Worm (Caenorhabditis elegans) whole organism, mixed stage, embryonic: ENCODE measurements around the gene srh-56.

ENCODE experiments used
- bed-3 ChIP-seq: fragments of 200-800 bp; sonication (Bioruptor generic); optimal IDR thresholded peaks from 3 replicates; lab custom pipeline; 2018; ENCODE audit warnings: mild to moderate bottlenecking, missing genetic modification characterization, moderate library complexity, missing compliant biosample characterization
- blmp-1 ChIP-seq: fragments of 150-350 bp; optimal IDR thresholded peaks from 2 replicates; lab custom pipeline; 2014; ENCODE audit warnings: missing biosample characterization, missing genetic modification characterization
- ceh-39 ChIP-seq: fragments of 150-350 bp; optimal IDR thresholded peaks from 2 replicates; lab custom pipeline; 2014; ENCODE audit warnings: missing biosample characterization, missing genetic modification characterization
- ceh-43 ChIP-seq: fragments of 200-800 bp; sonication (Bioruptor generic); optimal IDR thresholded peaks from 2 replicates; lab custom pipeline; 2018; ENCODE audit warnings: mild to moderate bottlenecking, missing genetic modification characterization, moderate library complexity, missing compliant biosample characterization
- ceh-83 ChIP-seq: fragments of 200-800 bp; sonication (Bioruptor generic); optimal IDR thresholded peaks from 2 replicates; lab custom pipeline; 2018; ENCODE audit warnings: mild to moderate bottlenecking, missing genetic modification characterization, missing compliant biosample characterization
- ces-1 ChIP-seq: fragments of 150-350 bp; optimal IDR thresholded peaks from 2 replicates; lab custom pipeline; 2014; ENCODE audit warnings: missing biosample characterization, missing genetic modification reagents, missing genetic modification characterization
- cnd-1 ChIP-seq: fragments of 200-800 bp; sonication (Bioruptor generic); optimal IDR thresholded peaks from 2 replicates; lab custom pipeline; 2018; ENCODE audit warnings: mild to moderate bottlenecking, missing genetic modification characterization, missing compliant biosample characterization
- drap-1 ChIP-seq: fragments of 200-800 bp; sonication (Bioruptor generic); optimal IDR thresholded peaks from 3 replicates; lab custom pipeline; 2018; ENCODE audit warnings: mild to moderate bottlenecking, missing genetic modification characterization, missing compliant biosample characterization
- elt-1 ChIP-seq: sonication (generic microtip); optimal IDR thresholded peaks from 2 replicates; lab custom pipeline; 2017; ENCODE audit warnings: missing genetic modification characterization, mild to moderate bottlenecking, missing compliant biosample characterization, antibody characterized with exemption, moderate library complexity, borderline replicate concordance; ENCODE audit not compliant: insufficient read depth
- elt-3 ChIP-seq: fragments of 150-350 bp; optimal IDR thresholded peaks from 2 replicates; lab custom pipeline; 2014; ENCODE audit warnings: missing biosample characterization, missing genetic modification characterization
- flh-1 ChIP-seq: fragments of 200-800 bp; sonication (Bioruptor generic); optimal IDR thresholded peaks from 2 replicates; lab custom pipeline; 2018; ENCODE audit warnings: mild to moderate bottlenecking, missing genetic modification characterization, moderate library complexity, missing compliant biosample characterization
- ham-2 ChIP-seq: fragments of 200-800 bp; sonication (Bioruptor generic); optimal IDR thresholded peaks from 2 replicates; lab custom pipeline; 2018; ENCODE audit warnings: mild to moderate bottlenecking, missing genetic modification characterization, missing compliant biosample characterization
- lsy-2 ChIP-seq: fragments of 150-350 bp; optimal IDR thresholded peaks from 2 replicates; lab custom pipeline; 2014; ENCODE audit warnings: missing biosample characterization, missing genetic modification characterization
- mab-5 ChIP-seq: fragments of 150-350 bp; optimal IDR thresholded peaks from 2 replicates; lab custom pipeline; 2014; ENCODE audit warnings: missing biosample characterization, missing genetic modification characterization
- mep-1 ChIP-seq: fragments of 150-350 bp; optimal IDR thresholded peaks from 2 replicates; lab custom pipeline; 2017; ENCODE audit warnings: missing biosample characterization, missing genetic modification reagents, missing genetic modification characterization, inconsistent platforms
- mls-2 ChIP-seq: sonication (generic microtip); optimal IDR thresholded peaks from 2 replicates; lab custom pipeline; 2016; ENCODE audit warnings: mild to moderate bottlenecking, missing genetic modification characterization, moderate library complexity, missing compliant biosample characterization
- nhr-12 ChIP-seq: fragments of 150-350 bp; optimal IDR thresholded peaks from 2 replicates; lab custom pipeline; 2014; ENCODE audit warnings: missing biosample characterization, missing genetic modification characterization
- nhr-2 ChIP-seq: fragments of 150-350 bp; optimal IDR thresholded peaks from 2 replicates; lab custom pipeline; 2014; ENCODE audit warnings: missing biosample characterization, missing genetic modification characterization
- nhr-237 ChIP-seq: fragments of 150-350 bp; optimal IDR thresholded peaks from 2 replicates; lab custom pipeline; 2014; ENCODE audit warnings: missing biosample characterization, missing genetic modification characterization
- nhr-28 ChIP-seq: fragments of 150-350 bp; optimal IDR thresholded peaks from 2 replicates; lab custom pipeline; 2014; ENCODE audit warnings: missing biosample characterization, missing genetic modification characterization
- nhr-76 ChIP-seq: sonication (generic microtip); optimal IDR thresholded peaks from 2 replicates; lab custom pipeline; 2017; ENCODE audit warnings: missing biosample characterization, missing genetic modification characterization
- sem-2 ChIP-seq: fragments of 200-800 bp; sonication (Bioruptor generic); optimal IDR thresholded peaks from 2 replicates; lab custom pipeline; 2018; ENCODE audit warnings: mild to moderate bottlenecking, missing genetic modification characterization, missing compliant biosample characterization
- snpc-4 ChIP-seq: fragments of 150-350 bp; optimal IDR thresholded peaks from 2 replicates; lab custom pipeline; 2014; ENCODE audit warnings: missing biosample characterization, missing genetic modification characterization
- sptf-1 ChIP-seq: sonication (generic microtip); optimal IDR thresholded peaks from 2 replicates; lab custom pipeline; 2017; ENCODE audit warnings: mild to moderate bottlenecking, missing genetic modification characterization, moderate library complexity, missing compliant biosample characterization
- tbx-8 ChIP-seq: fragments of 200-800 bp; sonication (Bioruptor generic); optimal IDR thresholded peaks from 2 replicates; lab custom pipeline; 2018; ENCODE audit warnings: mild to moderate bottlenecking, missing genetic modification characterization, moderate library complexity, missing compliant biosample characterization
- unc-120 ChIP-seq: sonication (generic microtip); optimal IDR thresholded peaks from 2 replicates; lab custom pipeline; 2017; ENCODE audit warnings: missing genetic modification characterization, missing compliant biosample characterization; ENCODE audit not compliant: poor library complexity, severe bottlenecking
- unc-62 ChIP-seq: fragments of 150-350 bp; optimal IDR thresholded peaks from 2 replicates; lab custom pipeline; 2014; ENCODE audit warnings: missing biosample characterization, missing genetic modification reagents, missing genetic modification characterization
- zip-8 ChIP-seq: fragments of 150-350 bp; optimal IDR thresholded peaks from 2 replicates; lab custom pipeline; 2014; ENCODE audit warnings: missing biosample characterization, missing genetic modification characterization
- ztf-11 ChIP-seq: fragments of 150-350 bp; optimal IDR thresholded peaks from 2 replicates; lab custom pipeline; 2014; ENCODE audit warnings: missing biosample characterization, missing genetic modification characterization

Gene srh-56

DNA sequence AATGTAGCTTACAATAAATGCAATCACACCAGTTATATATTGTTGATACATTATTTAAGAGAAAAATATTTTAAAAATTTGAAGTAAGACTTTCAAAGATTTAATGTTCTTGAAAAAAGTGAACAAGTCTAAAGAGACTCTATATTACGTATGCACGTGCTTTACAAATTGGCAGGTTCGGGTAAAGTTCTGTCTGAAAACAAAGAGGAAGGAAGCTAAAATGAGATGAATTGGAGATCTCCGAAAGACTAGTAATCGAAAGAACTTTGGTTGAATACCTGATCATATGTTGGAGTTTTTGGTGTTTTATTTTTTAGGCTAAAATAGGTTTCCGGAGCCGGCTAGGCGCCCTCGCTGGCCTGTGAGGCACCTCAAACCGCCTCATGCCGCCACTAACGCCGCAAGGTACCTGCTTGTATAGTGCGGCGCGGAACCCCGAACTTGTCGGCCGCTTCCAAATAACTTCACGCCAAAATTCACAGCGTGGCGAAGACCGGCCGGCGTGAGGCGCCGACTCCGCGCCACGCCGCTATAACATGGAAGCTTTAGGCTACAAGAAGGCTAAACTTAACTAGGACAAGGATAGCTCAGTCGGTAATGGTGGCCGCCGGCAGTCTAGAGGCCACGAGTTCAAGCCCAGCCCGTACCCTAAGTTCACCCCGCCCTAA, 14.3 kb upstream of the srh-56 start, which contains the start of gene srx-28:
TSS of gene srx-28 (minus strand) at position 51 of the 668 bp plus-strand sequence.
- TF ChIP-seq nhr-28 (tag; lab: Kevin White, UChicago) (no peak), ham-2 (GFP tag; lab: Kevin White, UChicago) (no peak), elt-1 (tag; lab: Kevin White, UChicago) (no peak), unc-120 (tag; lab: Kevin White, UChicago) (no peak), zip-8 (tag; lab: Kevin White, UChicago) (no peak), ceh-43 (GFP tag; lab: Kevin White, UChicago) (no peak), snpc-4 (tag; lab: Kevin White, UChicago) (no peak), sem-2 (no peak), mep-1 (tag; lab: Kevin White, UChicago) (no peak), lsy-2 (no peak), nhr-12 (tag; lab: Kevin White, UChicago) (no peak), nhr-76 (tag; lab: Kevin White, UChicago) (no peak), blmp-1 (no peak), ceh-39 (tag; lab: Kevin White, UChicago) (no peak)

DNA sequence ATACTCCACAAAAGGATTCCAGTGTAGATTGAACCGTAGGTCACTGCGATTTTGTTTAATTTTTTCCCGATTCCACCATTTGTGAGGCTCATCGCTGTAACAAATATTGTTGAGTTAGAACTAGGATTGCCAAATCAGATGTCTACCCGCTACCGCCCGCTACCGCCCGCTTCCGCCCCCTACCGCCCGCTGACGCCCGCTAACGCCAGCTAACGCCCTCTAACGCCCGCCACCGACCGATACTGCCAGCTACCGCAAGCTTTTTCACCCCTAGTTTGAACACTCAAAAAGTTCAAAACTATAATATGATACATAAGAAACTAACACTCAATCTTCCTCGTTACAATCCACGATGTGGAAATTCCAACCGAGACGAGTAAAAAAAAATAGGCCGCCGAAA, 13.2 kb upstream of the srh-56 start:
- TF ChIP-seq flh-1 (GFP tag; lab: Kevin White, UChicago) = no peak
- TF ChIP-seq cnd-1 (tag; lab: Kevin White, UChicago) = no peak
- no peak for TF ChIP-seq elt-3 (tag; lab: Kevin White, UChicago)
- TF ChIP-seq nhr-28 (tag; lab: Kevin White, UChicago) = no peak
- TF ChIP-seq ztf-11 (tag; lab: Kevin White, UChicago) = no peak
- no peak for TF ChIP-seq unc-62 (GFP tag; lab: Kevin White, UChicago)
- no peak for TF ChIP-seq drap-1 (GFP tag; lab: Kevin White, UChicago)
- no peak for TF ChIP-seq ceh-43 (GFP tag; lab: Kevin White, UChicago)
- no peak for TF ChIP-seq nhr-2 (tag; lab: Kevin White, UChicago)
- TF ChIP-seq nhr-76 (tag; lab: Kevin White, UChicago) = no peak
- TF ChIP-seq snpc-4 (tag; lab: Kevin White, UChicago) = no peak
- no peak for TF ChIP-seq bed-3 (GFP tag; lab: Kevin White, UChicago)
- TF ChIP-seq mab-5 = no peak
- no peak for TF ChIP-seq mls-2 (tag; lab: Kevin White, UChicago)
- TF ChIP-seq elt-1 (tag; lab: Kevin White, UChicago) = no peak
- TF ChIP-seq nhr-12 (tag; lab: Kevin White, UChicago) = no peak

DNA sequence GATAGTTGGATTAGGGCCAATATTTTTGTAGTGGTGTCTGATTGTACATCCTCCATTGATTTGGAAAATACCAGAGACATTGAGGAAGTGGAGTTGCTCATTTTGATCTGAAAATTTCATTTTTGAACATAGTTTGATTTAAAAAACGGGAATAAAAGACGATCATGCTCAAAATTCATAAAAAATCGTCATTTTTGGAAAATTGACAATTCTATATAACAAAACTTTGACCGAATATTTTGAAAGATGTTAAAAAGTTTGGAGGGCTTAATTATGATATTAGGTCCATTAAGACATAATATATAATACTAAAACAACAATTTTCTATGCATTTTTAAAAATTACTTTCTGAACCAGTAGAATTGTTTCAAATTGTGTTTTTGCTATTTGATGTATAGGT, 12.2 kb upstream of the srh-56 start, which contains the start of gene srg-58:
TSS of gene srg-58 (minus strand) at position 101 of the 400 bp plus-strand sequence.
- TF ChIP-seq elt-3 (tag; lab: Kevin White, UChicago) = no peak
- no peak for TF ChIP-seq nhr-2 (tag; lab: Kevin White, UChicago)
- no peak for TF ChIP-seq flh-1 (GFP tag; lab: Kevin White, UChicago)
- TF ChIP-seq cnd-1 (tag; lab: Kevin White, UChicago) = no peak
- TF ChIP-seq sptf-1 (tag; lab: Kevin White, UChicago) = no peak
- TF ChIP-seq unc-62 (GFP tag; lab: Kevin White, UChicago) = no peak
- TF ChIP-seq ceh-83 = no peak
- no peak for TF ChIP-seq nhr-237 (tag; lab: Kevin White, UChicago)
- TF ChIP-seq mls-2 (tag; lab: Kevin White, UChicago) = no peak
- TF ChIP-seq drap-1 (GFP tag; lab: Kevin White, UChicago) = no peak
- no peak for TF ChIP-seq tbx-8
- no peak for TF ChIP-seq ceh-39 (tag; lab: Kevin White, UChicago)
- TF ChIP-seq, all 35 proteins: peak for 0

DNA sequence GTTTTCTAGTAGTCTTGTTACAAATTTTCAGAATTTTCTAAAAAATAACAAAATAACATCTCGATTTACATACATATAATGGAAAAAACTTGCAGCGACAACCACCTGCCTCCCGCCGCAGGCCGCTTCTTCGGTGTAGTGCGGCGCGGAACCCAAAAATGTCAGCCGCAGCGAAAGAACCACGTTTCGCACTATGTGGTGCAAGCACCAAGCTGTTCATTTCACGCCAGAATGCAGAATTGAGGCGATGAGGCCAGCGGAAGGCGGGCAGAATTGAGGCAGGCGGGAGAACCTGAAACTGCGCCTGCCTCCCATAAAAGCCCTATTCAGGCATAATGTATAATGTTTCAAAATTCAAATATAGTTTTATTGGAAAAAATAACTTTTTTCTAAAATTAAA, 10.2 kb upstream of the srh-56 start:
- no peak for TF ChIP-seq zip-8 (tag; lab: Kevin White, UChicago)
- TF ChIP-seq ces-1 (GFP tag; lab: Kevin White, UChicago) = no peak
- TF ChIP-seq elt-1 (tag; lab: Kevin White, UChicago) = no peak
- TF ChIP-seq ztf-11 (tag; lab: Kevin White, UChicago) = no peak
- TF ChIP-seq ham-2 (GFP tag; lab: Kevin White, UChicago) = no peak
- no peak for TF ChIP-seq ceh-43 (GFP tag; lab: Kevin White, UChicago)
- no peak for TF ChIP-seq nhr-2 (tag; lab: Kevin White, UChicago)
- no peak for TF ChIP-seq ceh-39 (tag; lab: Kevin White, UChicago)
- no peak for TF ChIP-seq unc-120 (tag; lab: Kevin White, UChicago)
- no peak for TF ChIP-seq mls-2 (tag; lab: Kevin White, UChicago)
- no peak for TF ChIP-seq nhr-76 (tag; lab: Kevin White, UChicago)
- TF ChIP-seq cnd-1 (tag; lab: Kevin White, UChicago) = no peak
